Worm (Caenorhabditis elegans): ENCODE measurements around the gene F16F9.1.
A peak's percentile ranks its signal among the peaks of the same experiment; 100 is the strongest.

Gene F16F9.1

ce11 chrX:8477048-8477806 lies 31.0 kb downstream of the F16F9.1 start:
- TF ChIP-seq aha-1 (tag) (peak; percentile 98), F49E8.2 (tag; optimal IDR thresholded peaks at IDR 0.05; ENCODE audit: borderline replicate concordance) (no peak), arid-1 (GFP tag; conservative IDR thresholded peaks at IDR 0.05) (no peak), nhr-76 (tag; optimal IDR thresholded peaks at IDR 0.05) (no peak), duxl-1 (tag; optimal IDR thresholded peaks at IDR 0.05; ENCODE audit: poor library complexity) (peak; percentile 8), pqm-1 (tag; optimal IDR thresholded peaks at IDR 0.05) (peak; percentile 49), nhr-102 (tag; optimal IDR thresholded peaks at IDR 0.05) (peak; percentile 72), nhr-28 (tag; optimal IDR thresholded peaks at IDR 0.05) (peak; percentile 80), nhr-10 (tag; optimal IDR thresholded peaks at IDR 0.05) (peak; percentile 85), spr-1 (tag; optimal IDR thresholded peaks at IDR 0.05) (peak; percentile 68), R02D3.7 (tag; optimal IDR thresholded peaks at IDR 0.05) (no peak), F10B5.3 (tag; optimal IDR thresholded peaks at IDR 0.05) (no peak), dpl-1 (GFP tag; optimal IDR thresholded peaks at IDR 0.05) (peak; percentile 22), vab-7 (GFP tag; IDR thresholded peaks at IDR 0.05) (no peak), F44E2.7 (GFP tag; IDR thresholded peaks at IDR 0.05) (no peak), tag-97 (GFP tag; IDR thresholded peaks at IDR 0.05) (no peak), Y5F2A.4 (GFP tag; optimal IDR thresholded peaks at IDR 0.05) (no peak), ztf-7 (tag; optimal IDR thresholded peaks at IDR 0.05) (no peak), hlh-11 (tag; optimal IDR thresholded peaks at IDR 0.05) (peak; percentile 95), ceh-82 (tag; optimal IDR thresholded peaks at IDR 0.05) (no peak), mep-1 (tag; optimal IDR thresholded peaks at IDR 0.05) (peak; percentile 86), gei-8 (GFP tag; optimal IDR thresholded peaks at IDR 0.05) (no peak), egl-27 (tag; optimal IDR thresholded peaks at IDR 0.05) (no peak), jun-1 (tag; optimal IDR thresholded peaks at IDR 0.05) (peak; percentile 26), zip-11 (GFP tag; IDR thresholded peaks at IDR 0.05) (no peak), madf-5 (GFP tag; IDR thresholded peaks at IDR 0.05) (peak in 1 of 2 experiments; percentile 65; a peak in 1 of 4 replicates), Y48G9A.11 (GFP tag; IDR thresholded peaks at IDR 0.05) (no peak), nhr-48 (tag; optimal IDR thresholded peaks at IDR 0.05) (peak; percentile 98), dmd-6 (GFP tag; IDR thresholded peaks at IDR 0.05) (peak; percentile 13), mes-2 (tag; optimal IDR thresholded peaks at IDR 0.05; ENCODE audit: poor library complexity, severe bottlenecking) (peak; percentile 10), tra-1 (GFP tag; IDR thresholded peaks at IDR 0.05) (peak; percentile 74), daf-19 (GFP tag; conservative IDR thresholded peaks at IDR 0.05) (no peak), hif-1 (tag; optimal IDR thresholded peaks at IDR 0.05) (peak in 1 of 2 experiments; percentile 63), F26F4.8 (GFP tag; conservative IDR thresholded peaks at IDR 0.05) (no peak), hlh-30 (tag; optimal IDR thresholded peaks at IDR 0.05; ENCODE audit: insufficient read depth) (peak; percentile 83), zip-2 (tag; optimal IDR thresholded peaks at IDR 0.05) (no peak), Y105C5A.15 (GFP tag; IDR thresholded peaks at IDR 0.05) (no peak), ZK546.5 (tag; optimal IDR thresholded peaks at IDR 0.05) (no peak), saeg-2 (GFP tag; IDR thresholded peaks at IDR 0.05) (no peak), nhr-41 (GFP tag; IDR thresholded peaks at IDR 0.05) (no peak), hmg-1.1 (GFP tag; IDR thresholded peaks at IDR 0.05) (no peak), zag-1 (tag; optimal IDR thresholded peaks at IDR 0.05) (peak; percentile 16), set-16 (GFP tag; IDR thresholded peaks at IDR 0.05) (peak; percentile 15; the same call in 1 of the 2 replicates), nhr-11 (tag; optimal IDR thresholded peaks at IDR 0.05) (peak; percentile 22), lsy-2 (tag; optimal IDR thresholded peaks at IDR 0.05) (peak; percentile 58 to 75), mdt-29 (GFP tag; IDR thresholded peaks at IDR 0.05) (0 out of 2 replicates have a peak, but pooled peaks have one; percentile 38), rbr-2 (tag; optimal IDR thresholded peaks at IDR 0.05) (peak; percentile 37), ceh-20 (GFP tag; IDR thresholded peaks at IDR 0.05) (peak; percentile 39; the same call in 1 of the 2 replicates), nhr-111 (GFP tag; optimal IDR thresholded peaks at IDR 0.05) (no peak), lim-7 (GFP tag; IDR thresholded peaks at IDR 0.05) (no peak)
